Fruit fly (Drosophila melanogaster) whole organism: ENCODE measurements around the gene CG44085.

ENCODE experiments used
- CG8478 ChIP-seq: fragments of >200 bp; optimal IDR thresholded peaks from 2 replicates; lab custom pipeline; 2018; ENCODE audit warnings: inconsistent platforms
- Dll ChIP-seq: fragments of >200 bp; optimal IDR thresholded peaks from 2 replicates; lab custom pipeline; 2017
- EcR ChIP-seq, 2 experiments: fragments of >200 bp; optimal IDR thresholded peaks; 2 replicates each; lab custom pipeline; 2017; ENCODE audit warnings: missing biosample characterization in 2 of 2, missing genetic modification characterization in 2 of 2, missing genetic modification reagents in 2 of 2
- pan ChIP-seq: fragments of >200 bp; optimal IDR thresholded peaks from 2 replicates; lab custom pipeline; 2017
- psq ChIP-seq: fragments of >200 bp; optimal IDR thresholded peaks from 2 replicates; lab custom pipeline; 2017
- usp ChIP-seq: fragments of >200 bp; optimal IDR thresholded peaks from 2 replicates; lab custom pipeline; 2017; ENCODE audit warnings: missing biosample characterization, missing genetic modification characterization, mixed read lengths

dm6 chr2L:13304488-13304887 is 43.7 kb downstream of the CG44085 start, which contains the start of gene CG16825:
- no peak for TF ChIP-seq psq
- no peak for TF ChIP-seq EcR (GFP tag; optimal IDR thresholded peaks at IDR 0.05; lab: Kevin White, UChicago)
- TF ChIP-seq usp, result no peak
- TF ChIP-seq Dll (lab: Kevin White, UChicago), result no peak
- no peak for TF ChIP-seq CG8478 (lab: Kevin White, UChicago)
- no peak for TF ChIP-seq pan (lab: Kevin White, UChicago)
